Fruit fly (Drosophila melanogaster) whole organism, adult: Measurements from ENCODE around the gene CG14391.
A peak's percentile ranks its signal among the peaks of the same experiment; 100 is the strongest.

ENCODE experiments used
- CG11617 ChIP-seq: fragments of 200-800 bp; sonication (Bioruptor generic); optimal IDR thresholded peaks from 2 replicates; lab custom pipeline; 2017; ENCODE audit warnings: mild to moderate bottlenecking, missing biosample characterization, missing genetic modification reagents, missing genetic modification characterization
- CG12768 ChIP-seq: fragments of 200-800 bp; sonication (Bioruptor generic); optimal IDR thresholded peaks from 2 replicates; lab custom pipeline; 2017; ENCODE audit warnings: missing biosample characterization, missing genetic modification characterization, mild to moderate bottlenecking, moderate library complexity, missing genetic modification reagents
- CG14711 ChIP-seq: fragments of 200-800 bp; sonication (Bioruptor generic); optimal IDR thresholded peaks from 2 replicates; lab custom pipeline; 2018; ENCODE audit warnings: missing biosample characterization, mild to moderate bottlenecking, missing genetic modification characterization, moderate library complexity
- CG1620 ChIP-seq: fragments of 200-800 bp; sonication (Bioruptor generic); optimal IDR thresholded peaks from 2 replicates; lab custom pipeline; 2016; ENCODE audit warnings: missing biosample characterization, missing genetic modification characterization
- CG33017 ChIP-seq: fragments of 200-800 bp; sonication (Bioruptor generic); optimal IDR thresholded peaks from 2 replicates; lab custom pipeline; 2018; ENCODE audit warnings: missing biosample characterization, mild to moderate bottlenecking, missing genetic modification characterization, moderate library complexity
- CG5204 ChIP-seq: fragments of 200-800 bp; sonication (Bioruptor generic); optimal IDR thresholded peaks from 2 replicates; lab custom pipeline; 2016; ENCODE audit warnings: missing biosample characterization, missing genetic modification characterization
- CG7045 ChIP-seq: fragments of 200-800 bp; sonication (Bioruptor generic); optimal IDR thresholded peaks from 2 replicates; lab custom pipeline; 2017; ENCODE audit warnings: missing biosample characterization, mild to moderate bottlenecking, missing genetic modification characterization
- CG7101 ChIP-seq: fragments of 200-800 bp; sonication (Bioruptor generic); optimal IDR thresholded peaks from 2 replicates; lab custom pipeline; 2018; ENCODE audit warnings: missing biosample characterization, mild to moderate bottlenecking, missing genetic modification characterization, moderate library complexity
- Clk ChIP-seq: fragments of 200-800 bp; sonication (Bioruptor generic); optimal IDR thresholded peaks from 2 replicates; lab custom pipeline; 2017; ENCODE audit warnings: missing biosample characterization, missing genetic modification characterization
- Hr96 ChIP-seq: fragments of 200-800 bp; sonication (Bioruptor generic); optimal IDR thresholded peaks from 2 replicates; lab custom pipeline; 2016; ENCODE audit warnings: missing biosample characterization, missing genetic modification characterization
- Mnt ChIP-seq: fragments of 200-800 bp; sonication (Bioruptor generic); optimal IDR thresholded peaks from 2 replicates; lab custom pipeline; 2016; ENCODE audit warnings: missing biosample characterization, mild to moderate bottlenecking, missing genetic modification characterization
- bab1 ChIP-seq: fragments of 200-800 bp; sonication (Bioruptor generic); optimal IDR thresholded peaks from 3 replicates; lab custom pipeline; 2019; ENCODE audit warnings: missing biosample characterization, mild to moderate bottlenecking, missing genetic modification characterization, moderate library complexity
- cic ChIP-seq: fragments of 200-800 bp; sonication (Bioruptor generic); optimal IDR thresholded peaks from 2 replicates; lab custom pipeline; 2017; ENCODE audit warnings: missing biosample characterization, mild to moderate bottlenecking, missing genetic modification characterization, moderate library complexity
- cnc ChIP-seq, 2 experiments: fragments of >200 bp; optimal IDR thresholded peaks; 2 replicates each; lab custom pipeline; 2017
- kay ChIP-seq: fragments of 200-800 bp; sonication (Bioruptor generic); peaks from one replicate; lab custom pipeline; 2016; ENCODE audit warnings: missing biosample characterization, missing genetic modification characterization, borderline replicate concordance
- ovo ChIP-seq: fragments of 200-800 bp; sonication (Bioruptor generic); optimal IDR thresholded peaks from 2 replicates; lab custom pipeline; 2016; ENCODE audit warnings: missing biosample characterization, missing genetic modification characterization
- pad ChIP-seq: fragments of 200-800 bp; sonication (Bioruptor generic); optimal IDR thresholded peaks from 3 replicates; lab custom pipeline; 2017; ENCODE audit warnings: missing biosample characterization, missing genetic modification characterization, mild to moderate bottlenecking, moderate library complexity, missing genetic modification reagents
- tj ChIP-seq: fragments of 200-800 bp; sonication (Bioruptor generic); optimal IDR thresholded peaks from 3 replicates; lab custom pipeline; 2017; ENCODE audit warnings: missing biosample characterization, mild to moderate bottlenecking, missing genetic modification characterization, moderate library complexity
- toe ChIP-seq: fragments of 200-800 bp; sonication (Bioruptor generic); optimal IDR thresholded peaks from 2 replicates; lab custom pipeline; 2016; ENCODE audit warnings: missing biosample characterization, missing genetic modification characterization

CG14391 gene

dm6 chr3R:12646926-12647325 lies 47.7 kb downstream of the CG14391 start:
- TF ChIP-seq CG12768 (GFP tag; lab: Kevin White, UChicago) (no peak), bab1 (GFP tag; lab: Kevin White, UChicago) (no peak), Mnt (GFP tag; lab: Kevin White, UChicago) (no peak), CG11617 (no peak), Hr96 (GFP tag; lab: Kevin White, UChicago) (no peak), kay (peak; percentile 54), cic (GFP tag; lab: Kevin White, UChicago) (no peak), tj (no peak), ovo (no peak)

- no peak for TF ChIP-seq CG1620
- no peak for TF ChIP-seq tj
- TF ChIP-seq CG33017, result no peak
- no peak for TF ChIP-seq toe (GFP tag; lab: Kevin White, UChicago)
- TF ChIP-seq CG7101 (tag; lab: Kevin White, UChicago), result no peak
- no peak for TF ChIP-seq pad (GFP tag; lab: Kevin White, UChicago)
- no peak for TF ChIP-seq Clk (GFP tag; lab: Kevin White, UChicago)
- TF ChIP-seq cnc (optimal IDR thresholded peaks at IDR 0.05; lab: Kevin White, UChicago), result no peak
These were observed 48.8 kb downstream of the CG14391 start for dm6 chr3R:12645771-12646317.

- TF ChIP-seq CG1620, result no peak
- TF ChIP-seq kay, result no peak
- no peak for TF ChIP-seq bab1 (GFP tag; lab: Kevin White, UChicago)
- no peak for TF ChIP-seq ovo
- no peak for TF ChIP-seq pad (GFP tag; lab: Kevin White, UChicago)
- no peak for TF ChIP-seq CG5204 (GFP tag; lab: Kevin White, UChicago)
- TF ChIP-seq CG7101 (tag; lab: Kevin White, UChicago), result no peak
- TF ChIP-seq cnc (optimal IDR thresholded peaks at IDR 0.05; lab: Kevin White, UChicago), result no peak
- no peak for TF ChIP-seq CG12768 (GFP tag; lab: Kevin White, UChicago)
- TF ChIP-seq Clk (GFP tag; lab: Kevin White, UChicago), result no peak
- TF ChIP-seq CG14711, result no peak
- no peak for TF ChIP-seq tj
- no peak for TF ChIP-seq Mnt (GFP tag; lab: Kevin White, UChicago)
- no peak for TF ChIP-seq CG7045
- TF ChIP-seq cic (GFP tag; lab: Kevin White, UChicago), result no peak
These were observed 49.9 kb downstream of the CG14391 start for dm6 chr3R:12644621-12645310.
